Worm (Caenorhabditis elegans) whole organism, midembryonic: ENCODE measurements around the gene fbxc-34.

Experiments
- cog-1 ChIP-seq: sonication (generic microtip); optimal IDR thresholded peaks from 2 replicates; lab custom pipeline; 2016; ENCODE audit warnings: missing genetic modification characterization, missing compliant biosample characterization
- flt-1 ChIP-seq: fragments of 200-800 bp; sonication (Bioruptor generic); IDR thresholded peaks from 2 replicates; pipeline ENCODE4 v1.3.6; 2022; ENCODE audit warnings: missing genetic modification characterization, missing compliant biosample characterization
- med-1 ChIP-seq: sonication (generic microtip); optimal IDR thresholded peaks from 2 replicates; lab custom pipeline; 2017; ENCODE audit warnings: missing genetic modification characterization, mild to moderate bottlenecking, missing compliant biosample characterization, antibody characterized with exemption, missing genetic modification reagents; ENCODE audit not compliant: insufficient read depth
- ref-1 ChIP-seq: fragments of 200-800 bp; sonication (Bioruptor generic); conservative IDR thresholded peaks from 2 replicates; pipeline ENCODE4 v1.3.6; 2022; ENCODE audit warnings: missing genetic modification reagents, missing genetic modification characterization, missing compliant biosample characterization
- ztf-23 ChIP-seq: fragments of 200-800 bp; sonication (Bioruptor generic); IDR thresholded peaks from 2 replicates; pipeline ENCODE4 v1.3.6; 2022; ENCODE audit warnings: missing genetic modification reagents, missing genetic modification characterization, missing compliant biosample characterization

ce11 chrII:901632-902031 lies 29.3 kb upstream of the fbxc-34 start, which contains the start of gene T07D3.2:
- TF ChIP-seq ztf-23 (no peak), flt-1 (GFP tag; lab: Robert Waterston, UW) (no peak), ref-1 (GFP tag; lab: Robert Waterston, UW) (no peak), cog-1 (no peak), med-1 (GFP tag; lab: Kevin White, UChicago) (no peak)
